Worm (Caenorhabditis elegans) whole organism, early embryonic: ENCODE results near the gene F09F9.5.

Experiments used
- B0310.2 ChIP-seq: sonication (generic microtip); optimal IDR thresholded peaks from 2 replicates; lab custom pipeline; 2016; ENCODE audit warnings: mild to moderate bottlenecking, missing genetic modification characterization, missing compliant biosample characterization
- F13C5.2 ChIP-seq: sonication (generic microtip); optimal IDR thresholded peaks from 2 replicates; lab custom pipeline; 2017; ENCODE audit warnings: mild to moderate bottlenecking, missing genetic modification characterization, inconsistent platforms, missing compliant biosample characterization
- aly-1 ChIP-seq: sonication (generic microtip); optimal IDR thresholded peaks from 2 replicates; lab custom pipeline; 2016; ENCODE audit warnings: missing genetic modification characterization, missing compliant biosample characterization
- ama-1 ChIP-seq: fragments of 150-350 bp; optimal IDR thresholded peaks from 2 replicates; lab custom pipeline; 2014
- ceh-13 ChIP-seq: fragments of 200-800 bp; sonication (Bioruptor generic); optimal IDR thresholded peaks from 2 replicates; lab custom pipeline; 2018; ENCODE audit warnings: mild to moderate bottlenecking, missing genetic modification characterization, missing compliant biosample characterization
- ceh-36 ChIP-seq: sonication (generic microtip); optimal IDR thresholded peaks from 2 replicates; lab custom pipeline; 2016; ENCODE audit warnings: missing genetic modification characterization, inconsistent platforms, missing compliant biosample characterization
- ets-7 ChIP-seq: sonication (generic microtip); optimal IDR thresholded peaks from 2 replicates; lab custom pipeline; 2016; ENCODE audit warnings: missing genotype, missing genetic modification characterization, missing compliant biosample characterization
- flt-1 ChIP-seq: fragments of 200-800 bp; sonication (Bioruptor generic); IDR thresholded peaks from 2 replicates; pipeline ENCODE4 v1.3.6; 2022; ENCODE audit warnings: missing genetic modification characterization, missing compliant biosample characterization
- hmbx-1 ChIP-seq: sonication (generic microtip); optimal IDR thresholded peaks from 2 replicates; lab custom pipeline; 2016; ENCODE audit warnings: mild to moderate bottlenecking, missing genetic modification characterization, missing compliant biosample characterization
- hmg-4 ChIP-seq: fragments of 200-800 bp; sonication (Bioruptor generic); optimal IDR thresholded peaks from 2 replicates; lab custom pipeline; 2018; ENCODE audit warnings: mild to moderate bottlenecking, missing genetic modification characterization, missing compliant biosample characterization
- hnd-1 ChIP-seq: sonication (generic microtip); optimal IDR thresholded peaks from 2 replicates; lab custom pipeline; 2016; ENCODE audit warnings: missing genetic modification characterization, missing compliant biosample characterization
- pes-1 ChIP-seq: fragments of 200-800 bp; sonication (Bioruptor generic); IDR thresholded peaks from 2 replicates; pipeline ENCODE4 v1.3.6; 2022; ENCODE audit warnings: missing genetic modification reagents, missing genetic modification characterization, missing compliant biosample characterization
- scrt-1 ChIP-seq: fragments of 200-800 bp; sonication (Bioruptor generic); IDR thresholded peaks from 2 replicates; pipeline ENCODE4 v1.3.6; 2022; ENCODE audit warnings: missing genetic modification characterization, missing compliant biosample characterization
- sea-1 ChIP-seq: fragments of 200-800 bp; sonication (Bioruptor generic); conservative IDR thresholded peaks from 2 replicates; pipeline ENCODE4 v1.3.6; 2022; ENCODE audit warnings: missing genetic modification characterization, missing compliant biosample characterization
- tbx-11 ChIP-seq: fragments of 200-800 bp; sonication (Bioruptor generic); IDR thresholded peaks from 2 replicates; pipeline ENCODE4 v1.3.6; 2022; ENCODE audit warnings: missing genetic modification characterization, missing compliant biosample characterization
- tbx-37 ChIP-seq: fragments of 200-800 bp; sonication (Bioruptor generic); conservative IDR thresholded peaks from 2 replicates; pipeline ENCODE4 v1.3.6; 2022; ENCODE audit warnings: missing genetic modification reagents, missing genetic modification characterization, missing compliant biosample characterization
- tra-4 ChIP-seq: sonication (generic microtip); optimal IDR thresholded peaks from 2 replicates; lab custom pipeline; 2017; ENCODE audit warnings: missing genetic modification characterization, missing compliant biosample characterization

The F09F9.5 gene

DNA sequence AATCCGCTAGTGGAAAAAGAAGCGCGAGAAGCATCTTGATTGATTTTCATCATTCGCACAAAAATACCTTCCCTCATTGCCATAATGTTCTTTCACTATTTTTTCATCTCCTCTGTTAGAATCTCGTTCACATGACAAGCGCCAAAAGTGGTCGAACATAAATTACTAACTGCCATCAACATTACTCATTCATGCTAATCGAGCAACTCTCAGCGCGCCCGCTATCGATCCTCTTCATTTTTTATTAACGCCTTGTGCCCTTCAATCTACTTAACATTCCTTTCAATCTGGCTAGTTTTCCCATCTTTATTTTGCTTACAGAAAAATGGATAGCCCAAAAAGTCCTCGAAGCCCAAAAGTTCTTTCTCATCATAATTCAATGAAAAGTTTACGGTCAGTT lies at the start of gene F09F9.5:
TSS of gene F09F9.5 (plus strand) at position 301 of the 400 bp plus-strand sequence.
- TF ChIP-seq ets-7 (tag; lab: Kevin White, UChicago) (no peak), aly-1 (tag; lab: Kevin White, UChicago) (no peak), ceh-36 (tag; lab: Kevin White, UChicago) (no peak), pes-1 (no peak), ceh-13 (GFP tag; lab: Kevin White, UChicago) (no peak), sea-1 (GFP tag; lab: Robert Waterston, UW) (no peak), tbx-37 (no peak), tra-4 (tag; lab: Kevin White, UChicago) (no peak), hmg-4 (GFP tag; lab: Kevin White, UChicago) (no peak), scrt-1 (GFP tag; lab: Robert Waterston, UW) (no peak), ama-1 (no peak), tbx-11 (GFP tag; lab: Robert Waterston, UW) (no peak)

ce11 chrX:4068180-4068579 lies 49.5 kb upstream of the F09F9.5 start:
- TF ChIP-seq B0310.2 (tag; lab: Kevin White, UChicago) (no peak), flt-1 (GFP tag; lab: Robert Waterston, UW) (no peak), tbx-37 (no peak), ets-7 (tag; lab: Kevin White, UChicago) (no peak), hmg-4 (GFP tag; lab: Kevin White, UChicago) (no peak), hmbx-1 (no peak), ceh-36 (tag; lab: Kevin White, UChicago) (no peak), ceh-13 (GFP tag; lab: Kevin White, UChicago) (no peak), pes-1 (no peak), ama-1 (no peak)

DNA sequence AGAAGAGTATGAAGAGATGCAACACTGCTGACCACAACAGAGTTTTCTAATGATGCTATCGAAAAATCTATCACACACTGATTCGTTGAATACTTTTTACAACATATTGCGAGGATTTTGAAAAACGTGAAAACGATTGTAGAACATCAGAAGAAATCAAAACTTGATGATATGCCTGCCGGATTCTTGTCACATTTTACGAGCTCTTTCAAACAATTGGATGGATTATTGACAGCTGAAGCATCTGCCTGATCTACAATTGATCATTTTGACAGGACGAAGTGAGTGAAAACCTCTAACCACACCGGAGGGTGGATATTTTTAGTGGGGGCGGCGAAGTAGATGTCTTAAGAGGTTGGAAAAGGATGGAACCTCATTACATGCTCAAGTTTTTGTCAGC lies 45.2 kb upstream of the F09F9.5 start:
- TF ChIP-seq aly-1 (tag; lab: Kevin White, UChicago), result no peak
- TF ChIP-seq tra-4 (tag; lab: Kevin White, UChicago), result no peak
- TF ChIP-seq flt-1 (GFP tag; lab: Robert Waterston, UW), result no peak
- TF ChIP-seq B0310.2 (tag; lab: Kevin White, UChicago), result no peak
- TF ChIP-seq hnd-1 (tag; lab: Kevin White, UChicago), result no peak
- TF ChIP-seq ets-7 (tag; lab: Kevin White, UChicago), result no peak
- no peak for TF ChIP-seq scrt-1 (GFP tag; lab: Robert Waterston, UW)
- no peak for TF ChIP-seq sea-1 (GFP tag; lab: Robert Waterston, UW)
- no peak for TF ChIP-seq F13C5.2 (tag; lab: Kevin White, UChicago)
- TF ChIP-seq ama-1, result no peak
- TF ChIP-seq tbx-37, result no peak
- no peak for TF ChIP-seq hmbx-1
- no peak for TF ChIP-seq hmg-4 (GFP tag; lab: Kevin White, UChicago)
- TF ChIP-seq ceh-13 (GFP tag; lab: Kevin White, UChicago), result no peak
- no peak for TF ChIP-seq tbx-11 (GFP tag; lab: Robert Waterston, UW)

DNA sequence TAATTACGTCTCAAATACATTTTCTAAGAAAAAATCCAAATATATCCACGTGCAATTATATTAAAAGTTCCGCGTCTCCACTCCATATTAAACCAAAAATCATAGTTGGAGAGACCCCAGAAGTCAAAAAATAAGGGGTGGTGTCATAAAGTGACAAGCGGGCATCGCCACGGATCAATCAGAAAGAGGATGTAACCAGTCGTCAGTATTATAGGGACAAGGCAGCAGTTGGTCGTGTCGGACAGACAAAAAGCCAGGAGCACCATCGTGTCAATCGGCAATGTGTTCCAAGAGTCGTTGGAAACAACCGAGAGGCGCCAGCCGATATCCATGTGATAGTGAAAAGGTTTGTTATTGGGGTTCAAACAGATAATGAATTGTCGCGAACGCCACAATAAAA lies 41.8 kb upstream of the F09F9.5 start:
- TF ChIP-seq ama-1 (no peak), hmg-4 (GFP tag; lab: Kevin White, UChicago) (no peak), tra-4 (tag; lab: Kevin White, UChicago) (no peak)

- TF ChIP-seq tbx-11 (GFP tag; lab: Robert Waterston, UW) (no peak), hmbx-1 (no peak), ets-7 (tag; lab: Kevin White, UChicago) (no peak), F13C5.2 (tag; lab: Kevin White, UChicago) (no peak)
Measured at ce11 chrX:4079264-4079663, 38.5 kb upstream of the F09F9.5 start, which contains the start of gene T06F4.1. T06F4.1 (minus strand) TSS chrX:4079364.

- no peak for TF ChIP-seq ets-7 (tag; lab: Kevin White, UChicago)
- TF ChIP-seq tra-4 (tag; lab: Kevin White, UChicago), result no peak
- TF ChIP-seq pes-1, result no peak
- TF ChIP-seq tbx-11 (GFP tag; lab: Robert Waterston, UW), result no peak
- TF ChIP-seq hmbx-1, result no peak
- TF ChIP-seq ama-1, result no peak
- no peak for TF ChIP-seq hnd-1 (tag; lab: Kevin White, UChicago)
- no peak for TF ChIP-seq flt-1 (GFP tag; lab: Robert Waterston, UW)
- TF ChIP-seq ceh-13 (GFP tag; lab: Kevin White, UChicago), result no peak
Measured at ce11 chrX:4085489-4085888, 32.2 kb upstream of the F09F9.5 start.

DNA sequence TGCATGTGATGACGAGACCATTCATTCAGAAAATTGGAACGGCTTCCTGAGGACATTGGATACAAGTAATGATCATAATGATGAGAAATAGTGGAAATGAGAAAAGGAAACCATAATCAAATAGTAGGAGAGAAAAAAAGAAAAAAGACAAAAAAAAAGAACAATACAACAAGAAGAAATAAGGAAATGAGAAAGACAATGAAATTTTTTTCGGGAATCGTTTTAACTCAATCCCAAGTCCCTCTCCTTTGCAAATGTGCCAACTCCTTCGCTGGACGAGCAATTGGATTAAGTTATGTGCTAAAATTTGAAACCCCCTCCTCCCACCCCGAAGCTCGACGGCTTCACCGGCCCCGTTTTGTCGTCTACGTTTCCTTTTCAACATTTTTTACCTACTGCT lies 28.8 kb upstream of the F09F9.5 start:
- TF ChIP-seq tbx-11 (GFP tag; lab: Robert Waterston, UW) (no peak), hmbx-1 (no peak), ceh-13 (GFP tag; lab: Kevin White, UChicago) (no peak), sea-1 (GFP tag; lab: Robert Waterston, UW) (no peak), ets-7 (tag; lab: Kevin White, UChicago) (no peak), F13C5.2 (tag; lab: Kevin White, UChicago) (no peak), tra-4 (tag; lab: Kevin White, UChicago) (no peak), tbx-37 (no peak), hnd-1 (tag; lab: Kevin White, UChicago) (no peak), hmg-4 (GFP tag; lab: Kevin White, UChicago) (no peak), pes-1 (no peak), scrt-1 (GFP tag; lab: Robert Waterston, UW) (no peak), ama-1 (no peak), aly-1 (tag; lab: Kevin White, UChicago) (no peak), ceh-36 (tag; lab: Kevin White, UChicago) (no peak), flt-1 (GFP tag; lab: Robert Waterston, UW) (no peak)

- TF ChIP-seq sea-1 (GFP tag; lab: Robert Waterston, UW) (no peak), tra-4 (tag; lab: Kevin White, UChicago) (no peak), B0310.2 (tag; lab: Kevin White, UChicago) (no peak), tbx-37 (no peak), F13C5.2 (tag; lab: Kevin White, UChicago) (no peak), hmbx-1 (no peak), aly-1 (tag; lab: Kevin White, UChicago) (no peak), pes-1 (no peak), scrt-1 (GFP tag; lab: Robert Waterston, UW) (no peak), tbx-11 (GFP tag; lab: Robert Waterston, UW) (no peak), ceh-36 (tag; lab: Kevin White, UChicago) (no peak), ceh-13 (GFP tag; lab: Kevin White, UChicago) (no peak), hnd-1 (tag; lab: Kevin White, UChicago) (no peak), ama-1 (no peak)
Measured at ce11 chrX:4094979-4095378, 22.7 kb upstream of the F09F9.5 start.
